Fruit fly (Drosophila melanogaster) whole organism, embryonic: ENCODE results near the gene pros.

Source experiments
- ATbp ChIP-seq: fragments of 200-800 bp; sonication (Bioruptor generic); optimal IDR thresholded peaks from 2 replicates; lab custom pipeline; 2017; ENCODE audit warnings: missing biosample characterization, mild to moderate bottlenecking, missing genetic modification characterization, missing genetic modification reagents
- B-H1 ChIP-seq: fragments of 200-800 bp; sonication (Bioruptor generic); IDR thresholded peaks from 3 replicates; pipeline ENCODE4 v1.3.6; 2022; ENCODE audit warnings: missing biosample characterization, missing genetic modification characterization
- CG11695 ChIP-seq: fragments of 200-800 bp; sonication (Bioruptor generic); IDR thresholded peaks from 3 replicates; pipeline ENCODE4 v1.3.6; 2022; ENCODE audit warnings: missing biosample characterization, missing genetic modification characterization
- CG12071 ChIP-seq: fragments of 200-800 bp; sonication (Bioruptor generic); optimal IDR thresholded peaks from 3 replicates; lab custom pipeline; 2018; ENCODE audit warnings: missing biosample characterization, mild to moderate bottlenecking, missing genetic modification characterization
- CG1233 ChIP-seq: fragments of 200-800 bp; sonication (Bioruptor generic); optimal IDR thresholded peaks from 4 replicates; lab custom pipeline; 2018; ENCODE audit warnings: missing biosample characterization, mild to moderate bottlenecking, missing genetic modification characterization
- CG12942 ChIP-seq: fragments of 200-800 bp; sonication (Bioruptor generic); optimal IDR thresholded peaks from 3 replicates; lab custom pipeline; 2016; ENCODE audit warnings: missing biosample characterization, missing genetic modification characterization
- CG13624 ChIP-seq: fragments of 200-800 bp; sonication (Bioruptor generic); optimal IDR thresholded peaks from 2 replicates; lab custom pipeline; 2016; ENCODE audit warnings: missing biosample characterization, missing genetic modification characterization
- CG14710 ChIP-seq: fragments of 200-800 bp; sonication (Bioruptor generic); optimal IDR thresholded peaks from 3 replicates; lab custom pipeline; 2019; ENCODE audit warnings: missing biosample characterization, mild to moderate bottlenecking, missing genetic modification characterization, moderate library complexity
- CG1602 ChIP-seq: fragments of 200-800 bp; sonication (Bioruptor generic); optimal IDR thresholded peaks from 3 replicates; lab custom pipeline; 2016; ENCODE audit warnings: missing biosample characterization, missing genetic modification characterization
- CG17361 ChIP-seq: fragments of 200-800 bp; sonication (Bioruptor generic); IDR thresholded peaks from 3 replicates; pipeline ENCODE4 v1.3.6; 2022; ENCODE audit warnings: missing biosample characterization, missing genetic modification characterization
- CG18599 ChIP-seq: fragments of 200-800 bp; sonication (Bioruptor generic); optimal IDR thresholded peaks from 3 replicates; lab custom pipeline; 2017; ENCODE audit warnings: missing biosample characterization, missing genetic modification characterization, mild to moderate bottlenecking, moderate library complexity, missing genetic modification reagents
- CG2199 ChIP-seq: fragments of 200-800 bp; sonication (Bioruptor generic); IDR thresholded peaks from 3 replicates; pipeline ENCODE4 v1.3.6; 2022; ENCODE audit warnings: missing biosample characterization, missing genetic modification characterization
- CG2889 ChIP-seq: fragments of 200-800 bp; sonication (Bioruptor generic); IDR thresholded peaks from 3 replicates; pipeline ENCODE4 v1.3.6; 2022; ENCODE audit warnings: missing biosample characterization, missing genetic modification characterization
- CG30403 ChIP-seq: fragments of 200-800 bp; sonication (Bioruptor generic); optimal IDR thresholded peaks from 3 replicates; lab custom pipeline; 2016; ENCODE audit warnings: missing biosample characterization, missing genetic modification characterization
- CG30431 ChIP-seq: fragments of 200-800 bp; sonication (Bioruptor generic); optimal IDR thresholded peaks from 2 replicates; lab custom pipeline; 2017; ENCODE audit warnings: missing biosample characterization, missing genetic modification characterization
- CG3407 ChIP-seq: fragments of 200-800 bp; sonication (Bioruptor generic); optimal IDR thresholded peaks from 2 replicates; lab custom pipeline; 2018; ENCODE audit warnings: missing biosample characterization, mild to moderate bottlenecking, missing genetic modification characterization
- CG4282 ChIP-seq: fragments of 200-800 bp; sonication (Bioruptor generic); optimal IDR thresholded peaks from 2 replicates; lab custom pipeline; 2016; ENCODE audit warnings: missing biosample characterization, missing genetic modification characterization
- CG4820 ChIP-seq: fragments of 200-800 bp; sonication (Bioruptor generic); optimal IDR thresholded peaks from 3 replicates; lab custom pipeline; 2016; ENCODE audit warnings: missing biosample characterization, missing genetic modification characterization
- CG6689 ChIP-seq: fragments of 200-800 bp; sonication (Bioruptor generic); IDR thresholded peaks from 2 replicates; pipeline ENCODE4 v1.3.6; 2022; ENCODE audit warnings: missing biosample characterization, missing genetic modification characterization
- CG7271 ChIP-seq: fragments of 200-800 bp; sonication (Bioruptor generic); optimal IDR thresholded peaks from 2 replicates; lab custom pipeline; 2018; ENCODE audit warnings: missing biosample characterization, mild to moderate bottlenecking, missing genetic modification characterization, moderate library complexity
- CG7372 ChIP-seq: fragments of 200-800 bp; sonication (Bioruptor generic); IDR thresholded peaks from 2 replicates; pipeline ENCODE4 v1.3.6; 2022; ENCODE audit warnings: missing biosample characterization, missing genetic modification characterization
- CG7556 ChIP-seq: fragments of 200-800 bp; sonication (Bioruptor generic); optimal IDR thresholded peaks from 2 replicates; lab custom pipeline; 2017; ENCODE audit warnings: missing biosample characterization, mild to moderate bottlenecking, missing genetic modification characterization
- CG7786 ChIP-seq: fragments of 200-800 bp; sonication (Bioruptor generic); optimal IDR thresholded peaks from 2 replicates; lab custom pipeline; 2016; ENCODE audit warnings: missing biosample characterization, missing genetic modification characterization
- CG8290 ChIP-seq, 3 experiments: fragments of 200-800 bp; sonication (Bioruptor generic); optimal IDR thresholded peaks; 2 replicates each; lab custom pipeline; 2016 to 2019; ENCODE audit warnings: missing biosample characterization in 3 of 3, missing genetic modification characterization in 3 of 3, mild to moderate bottlenecking in 2 of 3, moderate library complexity in 1 of 3
- Dref ChIP-seq: fragments of 200-800 bp; sonication (Bioruptor generic); IDR thresholded peaks from 2 replicates; pipeline ENCODE4 v1.3.6; 2022; ENCODE audit warnings: missing biosample characterization, missing genetic modification characterization
- E2f1 ChIP-seq: fragments of 200-800 bp; sonication (Bioruptor generic); IDR thresholded peaks from 2 replicates; pipeline ENCODE4 v1.3.6; 2022; ENCODE audit warnings: missing biosample characterization, missing genetic modification characterization
- Hr3 ChIP-seq: fragments of 200-800 bp; sonication (Bioruptor generic); optimal IDR thresholded peaks from 3 replicates; lab custom pipeline; 2016; ENCODE audit warnings: missing biosample characterization, missing genetic modification characterization
- MTF-1 ChIP-seq: fragments of 200-800 bp; sonication (Bioruptor generic); optimal IDR thresholded peaks from 2 replicates; lab custom pipeline; 2018; ENCODE audit warnings: missing biosample characterization, mild to moderate bottlenecking, missing genetic modification characterization, borderline replicate concordance
- Pdp1 ChIP-seq, 2 experiments: fragments of 200-800 bp; sonication (Bioruptor generic); optimal IDR thresholded peaks; 3 replicates each; lab custom pipeline; 2016; ENCODE audit warnings: missing biosample characterization in 2 of 2, missing genetic modification characterization in 2 of 2, mild to moderate bottlenecking in 1 of 2, moderate library complexity in 1 of 2
- Poxn ChIP-seq: fragments of 200-800 bp; sonication (Bioruptor generic); IDR thresholded peaks from 2 replicates; pipeline ENCODE4 v1.3.6; 2022; ENCODE audit warnings: missing biosample characterization, missing genetic modification characterization
- Sox102F ChIP-seq: fragments of 200-800 bp; sonication (Bioruptor generic); optimal IDR thresholded peaks from 2 replicates; lab custom pipeline; 2018; ENCODE audit warnings: missing biosample characterization, mild to moderate bottlenecking, missing genetic modification characterization, moderate library complexity
- Usf ChIP-seq: fragments of 200-800 bp; sonication (Bioruptor generic); optimal IDR thresholded peaks from 2 replicates; lab custom pipeline; 2017; ENCODE audit warnings: missing genotype, missing biosample characterization, missing genetic modification characterization
- Xbp1 ChIP-seq: fragments of 200-800 bp; sonication (Bioruptor generic); optimal IDR thresholded peaks from 3 replicates; lab custom pipeline; 2016; ENCODE audit warnings: missing biosample characterization, mild to moderate bottlenecking, missing genetic modification characterization
- az2 ChIP-seq: fragments of 200-800 bp; sonication (Bioruptor generic); optimal IDR thresholded peaks from 3 replicates; lab custom pipeline; 2016; ENCODE audit warnings: missing biosample characterization, missing genetic modification characterization
- bcd ChIP-seq: fragments of 200-800 bp; sonication (Bioruptor generic); optimal IDR thresholded peaks from 2 replicates; lab custom pipeline; 2017; ENCODE audit warnings: missing biosample characterization, mild to moderate bottlenecking, missing genetic modification characterization
- bigmax ChIP-seq: fragments of 200-800 bp; sonication (Bioruptor generic); optimal IDR thresholded peaks from 2 replicates; lab custom pipeline; 2018; ENCODE audit warnings: missing biosample characterization, mild to moderate bottlenecking, missing genetic modification characterization
- bsh ChIP-seq, 2 experiments: fragments of 200-800 bp; sonication (Bioruptor generic); optimal IDR thresholded peaks; 2 replicates each; lab custom pipeline; 2017 to 2018; ENCODE audit warnings: mild to moderate bottlenecking in 2 of 2, missing biosample characterization in 2 of 2, missing genetic modification characterization in 2 of 2, moderate library complexity in 1 of 2
- croc ChIP-seq: fragments of 200-800 bp; sonication (Bioruptor generic); conservative IDR thresholded peaks from 3 replicates; pipeline ENCODE4 v1.3.6; 2022; ENCODE audit warnings: missing biosample characterization, missing genetic modification characterization
- da ChIP-seq: fragments of 200-800 bp; sonication (Bioruptor generic); optimal IDR thresholded peaks from 2 replicates; lab custom pipeline; 2016; ENCODE audit warnings: missing biosample characterization, missing genetic modification characterization
- dpn ChIP-seq, 2 experiments: fragments of 200-800 bp; sonication (Bioruptor generic); optimal IDR thresholded peaks; 3 replicates each; lab custom pipeline; 2016; ENCODE audit warnings: missing biosample characterization in 2 of 2, missing genetic modification characterization in 2 of 2
- lola ChIP-seq, 3 experiments: fragments of >200 bp in 2 of 3; fragments of 200-800 bp in 1 of 3; sonication (Bioruptor generic) in 1 of 3; optimal IDR thresholded peaks; 2 replicates each; lab custom pipeline; 2017 to 2019; ENCODE audit warnings: missing biosample characterization in 3 of 3, missing genetic modification characterization in 3 of 3, mild to moderate bottlenecking in 1 of 3, moderate library complexity in 1 of 3
- pb ChIP-seq: fragments of 200-800 bp; sonication (Bioruptor generic); optimal IDR thresholded peaks from 3 replicates; lab custom pipeline; 2016; ENCODE audit warnings: missing biosample characterization, missing genetic modification characterization
- peb ChIP-seq: fragments of 200-800 bp; sonication (Bioruptor generic); IDR thresholded peaks from 2 replicates; pipeline ENCODE4 v1.3.6; 2022; ENCODE audit warnings: missing biosample characterization, missing genetic modification characterization
- pfk ChIP-seq: fragments of 200-800 bp; sonication (Bioruptor generic); optimal IDR thresholded peaks from 2 replicates; lab custom pipeline; 2018; ENCODE audit warnings: missing biosample characterization, mild to moderate bottlenecking, missing genetic modification characterization, moderate library complexity
- pita ChIP-seq: fragments of 200-800 bp; sonication (Bioruptor generic); optimal IDR thresholded peaks from 2 replicates; lab custom pipeline; 2017; ENCODE audit warnings: missing biosample characterization, mild to moderate bottlenecking, missing genetic modification characterization
- prd ChIP-seq, 3 experiments: fragments of >200 bp in 2 of 3; fragments of 200-800 bp in 1 of 3; sonication (Bioruptor generic) in 1 of 3; optimal IDR thresholded peaks in 2 of 3; IDR thresholded peaks in 1 of 3; 2 replicates in 2 of 3; 3 replicates in 1 of 3; pipeline versions ENCODE4 v1.3.6 to Lab custom; 2017 to 2022; ENCODE audit warnings: missing biosample characterization in 1 of 3, missing genetic modification characterization in 1 of 3
- scrt ChIP-seq: fragments of 200-800 bp; sonication (Bioruptor generic); optimal IDR thresholded peaks from 2 replicates; lab custom pipeline; 2018; ENCODE audit warnings: missing biosample characterization, mild to moderate bottlenecking, missing genetic modification characterization, moderate library complexity
- sim ChIP-seq: fragments of 200-800 bp; sonication (Bioruptor generic); IDR thresholded peaks from 2 replicates; pipeline ENCODE4 v1.3.6; 2022; ENCODE audit warnings: missing biosample characterization, missing genetic modification characterization
- tx ChIP-seq: fragments of 200-800 bp; sonication (Bioruptor generic); optimal IDR thresholded peaks from 2 replicates; lab custom pipeline; 2016; ENCODE audit warnings: missing biosample characterization, missing genetic modification characterization

Gene pros

DNA sequence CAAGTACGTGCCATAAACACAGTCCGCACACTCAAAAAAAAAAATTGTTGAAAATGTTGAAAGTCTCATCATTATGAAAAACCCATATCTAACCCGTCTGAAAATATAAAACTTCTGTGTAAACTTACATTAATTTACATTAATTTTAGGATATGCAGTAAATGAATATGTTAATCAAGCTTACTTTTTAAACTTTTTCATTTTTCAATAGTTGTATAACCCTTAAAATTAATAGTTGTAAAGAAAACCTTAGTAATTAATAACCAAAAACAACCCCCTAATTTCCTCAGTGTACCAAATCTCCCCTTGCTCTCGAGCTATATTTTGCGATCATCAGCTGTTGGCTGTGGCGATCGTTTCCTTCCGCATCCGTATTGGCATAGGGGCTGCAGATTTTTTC is 40.5 kb downstream of the pros start (continued):
- TF ChIP-seq CG8290 (GFP tag; optimal IDR thresholded peaks at IDR 0.05; lab: Kevin White, UChicago) (peak; percentile 10), CG8290 (tag; optimal IDR thresholded peaks at IDR 0.05; lab: Kevin White, UChicago) (no peak), B-H1 (no peak), CG7271 (peak; percentile 27), da (GFP tag; lab: Kevin White, UChicago) (peak; percentile 54), lola (GFP tag; optimal IDR thresholded peaks at IDR 0.05; lab: Kevin White, UChicago) (peak in 1 of 3 experiments; percentile 89), Xbp1 (GFP tag; lab: Kevin White, UChicago) (peak; percentile 4), CG1233 (GFP tag; lab: Kevin White, UChicago) (peak; percentile 45), az2 (GFP tag; lab: Kevin White, UChicago) (peak; percentile 40), CG30403 (peak; percentile 47), pfk (no peak), tx (no peak), Sox102F (no peak), ATbp (no peak), CG13624 (GFP tag; lab: Kevin White, UChicago) (no peak), CG4820 (GFP tag; lab: Kevin White, UChicago) (peak; percentile 47), dpn (GFP tag; optimal IDR thresholded peaks at IDR 0.05; lab: Kevin White, UChicago) (no peak), pita (GFP tag; lab: Kevin White, UChicago) (no peak), CG14710 (tag; lab: Kevin White, UChicago) (peak; percentile 84), CG7786 (GFP tag; lab: Kevin White, UChicago) (peak; percentile 17), bcd (GFP tag; lab: Kevin White, UChicago) (peak; percentile 21), prd (optimal IDR thresholded peaks at IDR 0.05; lab: Kevin White, UChicago) (no peak), prd (GFP tag; IDR thresholded peaks at IDR 0.05; lab: Robert Waterston, UW) (peak; percentile 69; the same call in 2 of the 3 replicates), Usf (GFP tag; lab: Kevin White, UChicago) (peak; percentile 26), bsh (GFP tag; optimal IDR thresholded peaks at IDR 0.05; lab: Kevin White, UChicago) (peak in 1 of 2 experiments; percentile 52), CG7372 (GFP tag; lab: Robert Waterston, UW) (no peak), MTF-1 (no peak), CG6689 (peak; percentile 52; the same call in 1 of the 2 replicates), Poxn (GFP tag; lab: Robert Waterston, UW) (no peak), peb (GFP tag; lab: Robert Waterston, UW) (0 out of 2 replicates have a peak, but pooled peaks have one; percentile 36), sim (GFP tag; lab: Robert Waterston, UW) (0 out of 2 replicates have a peak, but pooled peaks have one; percentile 39), CG30431 (GFP tag; lab: Kevin White, UChicago) (peak; percentile 23), CG12942 (no peak), CG11695 (GFP tag; lab: Robert Waterston, UW) (0 out of 3 replicates have a peak, but pooled peaks have one; percentile 18), CG18599 (GFP tag; lab: Kevin White, UChicago) (peak; percentile 1), Dref (GFP tag; lab: Robert Waterston, UW) (no peak), CG3407 (GFP tag; lab: Kevin White, UChicago) (peak; percentile 12), CG2889 (no peak), scrt (GFP tag; lab: Kevin White, UChicago) (no peak), CG12071 (GFP tag; lab: Kevin White, UChicago) (no peak), bigmax (GFP tag; lab: Kevin White, UChicago) (no peak), CG4282 (GFP tag; lab: Kevin White, UChicago) (no peak), Hr3 (GFP tag; lab: Kevin White, UChicago) (peak; percentile 11), CG17361 (GFP tag; lab: Robert Waterston, UW) (peak; percentile 83), croc (GFP tag; lab: Robert Waterston, UW) (peak; percentile 46; the same call in 1 of the 3 replicates), CG2199 (GFP tag; lab: Robert Waterston, UW) (no peak), pb (GFP tag; lab: Kevin White, UChicago) (no peak), CG1602 (peak; percentile 29), CG7556 (GFP tag; lab: Kevin White, UChicago) (peak; percentile 57), Pdp1 (GFP tag; optimal IDR thresholded peaks at IDR 0.05; lab: Kevin White, UChicago) (peak in 1 of 2 experiments; percentile 28), E2f1 (GFP tag; lab: Robert Waterston, UW) (0 out of 2 replicates have a peak, but pooled peaks have one; percentile 7)
